Fruit fly (Drosophila melanogaster) Kc167 (cell line): ENCODE data around the gene CG12379.

Experiments
- Myc ChIP-seq: fragments of >200 bp; optimal IDR thresholded peaks from 2 replicates; lab custom pipeline; 2017; ENCODE audit warnings: missing external identifiers
- Sin3A ChIP-seq: fragments of >200 bp; optimal IDR thresholded peaks from 2 replicates; lab custom pipeline; 2018; ENCODE audit warnings: missing external identifiers
- h ChIP-seq: fragments of >200 bp; optimal IDR thresholded peaks from 3 replicates; lab custom pipeline; 2018; ENCODE audit warnings: missing external identifiers
- insv ChIP-seq: fragments of >200 bp; optimal IDR thresholded peaks from 3 replicates; lab custom pipeline; 2018; ENCODE audit warnings: missing external identifiers
- psq ChIP-seq: fragments of >200 bp; optimal IDR thresholded peaks from 2 replicates; lab custom pipeline; 2017; ENCODE audit warnings: missing external identifiers
- ttk ChIP-seq: sonication (Bioruptor generic); optimal IDR thresholded peaks from 2 replicates; lab custom pipeline; 2017; ENCODE audit warnings: missing external identifiers

Gene CG12379

DNA sequence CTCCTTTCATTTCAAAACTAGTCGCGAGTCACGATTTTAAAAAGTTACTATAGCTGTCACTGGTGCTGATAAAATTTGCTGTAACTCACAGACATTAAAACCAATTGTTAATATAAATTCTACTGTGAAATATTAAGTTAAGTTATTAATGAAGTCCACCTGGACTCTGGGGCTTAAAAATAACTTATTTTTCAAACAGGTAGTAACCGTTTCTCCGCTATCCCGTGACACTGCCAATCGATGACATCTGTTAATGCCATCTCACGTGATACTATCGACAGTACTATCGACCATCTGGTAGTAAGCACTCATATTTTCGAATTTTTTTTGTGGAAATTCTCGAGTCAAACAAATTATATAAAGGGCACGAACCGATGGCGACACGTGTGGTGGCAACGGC lies at the start of gene CG12379, which contains the start of gene MagR:
CG12379 (minus strand) TSS at position 2 of the 400 bp plus-strand sequence.
MagR (plus strand) TSS at position 276 of the 400 bp plus-strand sequence.
- TF ChIP-seq Myc (lab: Kevin White, UChicago) (no peak), ttk (lab: Kevin White, UChicago) (no peak), insv (no peak), Sin3A (lab: Kevin White, UChicago) (no peak)

dm6 chrX:15778846-15779245 lies 45.0 kb upstream of the CG12379 start, which contains the start of gene CG43673:
Gene CG43673, plus strand, starts transcription at chrX:15779146.
- no peak for TF ChIP-seq ttk (lab: Kevin White, UChicago)
- no peak for TF ChIP-seq Myc (lab: Kevin White, UChicago)
- TF ChIP-seq psq (lab: Kevin White, UChicago), result no peak
- TF ChIP-seq h (lab: Kevin White, UChicago), result no peak
- no peak for TF ChIP-seq insv
- no peak for TF ChIP-seq Sin3A (lab: Kevin White, UChicago)

dm6 chrX:15772663-15773062 lies 38.9 kb upstream of the CG12379 start, which contains the start of gene CG43672:
Gene CG43672, plus strand, starts transcription at chrX:15772963.
- TF ChIP-seq h (lab: Kevin White, UChicago) (no peak), ttk (lab: Kevin White, UChicago) (no peak), psq (lab: Kevin White, UChicago) (no peak), insv (no peak), Sin3A (lab: Kevin White, UChicago) (no peak), Myc (lab: Kevin White, UChicago) (no peak)

DNA sequence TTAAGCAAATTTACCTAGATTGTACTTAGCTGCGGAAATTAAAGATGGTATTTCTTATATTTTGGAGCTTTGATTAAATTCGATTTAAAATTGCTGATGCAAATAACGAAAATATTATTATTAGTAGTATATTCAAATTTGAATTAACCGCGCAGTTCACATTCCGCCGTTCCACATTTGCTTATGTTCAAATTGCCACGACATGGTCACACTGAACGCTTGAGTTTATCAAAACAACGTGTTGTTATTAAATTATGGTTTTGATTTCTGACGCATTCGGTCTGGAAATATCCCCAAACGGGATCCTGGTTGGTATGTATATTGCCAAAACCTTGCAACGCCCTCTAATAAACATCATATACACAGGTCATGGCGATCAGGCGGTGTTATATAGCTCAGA lies 35.7 kb upstream of the CG12379 start, which contains the start of gene CG33172:
CG33172 (plus strand) TSS at position 208 of the 400 bp plus-strand sequence.
- TF ChIP-seq psq (lab: Kevin White, UChicago) (no peak), Myc (lab: Kevin White, UChicago) (no peak), h (lab: Kevin White, UChicago) (no peak), ttk (lab: Kevin White, UChicago) (no peak), insv (no peak), Sin3A (lab: Kevin White, UChicago) (no peak)

DNA sequence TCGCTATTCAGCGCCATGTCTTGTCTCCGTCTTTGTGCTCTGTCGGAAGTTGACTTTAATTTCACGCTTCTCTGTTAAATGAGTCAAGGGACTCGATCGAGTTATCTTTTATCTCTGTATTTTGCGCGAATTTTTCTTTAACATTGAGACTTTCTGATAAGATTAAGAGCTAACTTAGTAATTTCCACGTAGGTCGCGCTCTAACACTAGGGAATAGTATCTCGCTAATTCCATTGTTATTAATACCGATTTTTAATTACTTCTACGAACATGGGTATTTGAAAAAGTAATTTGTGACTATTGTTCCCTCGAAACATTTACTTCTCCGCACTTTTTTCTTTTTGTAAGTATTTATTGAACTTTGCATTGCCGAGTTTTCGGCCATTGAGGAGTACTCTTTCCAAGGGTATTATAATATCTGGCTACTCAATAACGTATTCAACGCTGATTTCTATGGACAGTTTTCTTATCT lies 32.6 kb upstream of the CG12379 start, which contains the start of gene CG8952:
CG8952 (minus strand) TSS at position 51 of the 472 bp plus-strand sequence.
- TF ChIP-seq Myc (lab: Kevin White, UChicago), result no peak
- no peak for TF ChIP-seq h (lab: Kevin White, UChicago)
- no peak for TF ChIP-seq psq (lab: Kevin White, UChicago)
- TF ChIP-seq ttk (lab: Kevin White, UChicago), result no peak
- TF ChIP-seq insv, result no peak
- TF ChIP-seq Sin3A (lab: Kevin White, UChicago), result no peak

DNA sequence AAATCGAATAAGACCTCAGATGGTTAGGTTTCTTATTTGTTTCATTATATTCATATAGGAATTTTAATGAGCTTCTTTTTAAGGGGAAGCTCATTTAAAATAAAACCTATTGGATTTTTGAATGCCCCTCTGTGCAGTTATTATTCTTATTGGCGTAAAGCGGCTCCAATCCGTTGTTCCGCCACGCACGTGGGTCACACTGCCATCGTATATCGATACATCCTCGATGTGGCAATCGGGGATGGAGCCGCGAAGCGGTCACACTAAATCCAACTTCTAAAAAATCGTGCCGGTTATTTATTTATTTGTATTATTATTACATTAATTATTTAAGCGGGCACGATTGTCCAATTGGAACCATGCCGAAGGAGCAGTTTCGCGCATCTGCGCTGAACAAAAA lies 28.9 kb upstream of the CG12379 start, which contains the start of gene Polr3A:
Polr3A (plus strand) TSS at position 234 of the 400 bp plus-strand sequence.
- TF ChIP-seq insv, result no peak
- no peak for TF ChIP-seq ttk (lab: Kevin White, UChicago)
- TF ChIP-seq Sin3A (lab: Kevin White, UChicago), result no peak
- TF ChIP-seq psq (lab: Kevin White, UChicago), result no peak
- TF ChIP-seq Myc (lab: Kevin White, UChicago), result no peak
- TF ChIP-seq h (lab: Kevin White, UChicago), result no peak

DNA sequence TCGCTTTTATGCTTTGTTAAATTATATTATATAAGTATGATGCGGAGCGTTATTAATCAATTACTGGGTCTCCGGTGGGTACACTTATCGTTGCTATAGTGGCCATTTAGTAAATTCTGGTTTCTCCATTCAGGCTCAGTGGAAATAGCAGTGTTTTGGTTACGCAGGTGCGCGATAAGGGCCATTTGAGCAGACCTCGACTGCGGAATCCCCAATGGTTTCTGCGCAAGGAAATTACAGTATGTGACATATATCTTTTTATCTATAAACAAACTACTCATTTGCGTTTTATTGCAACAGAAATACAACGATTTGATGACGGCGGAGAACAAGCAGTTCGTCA lies 27.5 kb upstream of the CG12379 start:
- no peak for TF ChIP-seq psq (lab: Kevin White, UChicago)
- no peak for TF ChIP-seq h (lab: Kevin White, UChicago)
- TF ChIP-seq ttk (lab: Kevin White, UChicago), result no peak
- no peak for TF ChIP-seq insv
- TF ChIP-seq Sin3A (lab: Kevin White, UChicago), result no peak
- no peak for TF ChIP-seq Myc (lab: Kevin White, UChicago)

dm6 chrX:15760447-15761297 lies 26.9 kb upstream of the CG12379 start, which contains the start of the genes Graf and mRpL3:
Gene Graf, minus strand, starts transcription at chrX:15760733.
Gene mRpL3, plus strand, starts transcription at chrX:15761248.
- no peak for TF ChIP-seq h (lab: Kevin White, UChicago)
- no peak for TF ChIP-seq insv
- no peak for TF ChIP-seq Sin3A (lab: Kevin White, UChicago)
- TF ChIP-seq psq (lab: Kevin White, UChicago), result no peak
- TF ChIP-seq Myc (lab: Kevin White, UChicago), result no peak
- no peak for TF ChIP-seq ttk (lab: Kevin White, UChicago)

- no peak for TF ChIP-seq Myc (lab: Kevin White, UChicago)
- TF ChIP-seq ttk (lab: Kevin White, UChicago), result no peak
- no peak for TF ChIP-seq psq (lab: Kevin White, UChicago)
- TF ChIP-seq h (lab: Kevin White, UChicago), result no peak
- no peak for TF ChIP-seq Sin3A (lab: Kevin White, UChicago)
- no peak for TF ChIP-seq insv
These were observed 26.1 kb upstream of the CG12379 start for dm6 chrX:15759752-15760446.

dm6 chrX:15758692-15759240 lies 25.0 kb upstream of the CG12379 start:
- TF ChIP-seq h (lab: Kevin White, UChicago), result no peak
- no peak for TF ChIP-seq Sin3A (lab: Kevin White, UChicago)

dm6 chrX:15756018-15756417 lies 22.2 kb upstream of the CG12379 start, which contains the start of gene CG8260:
Gene CG8260, plus strand, starts transcription at chrX:15756318.
- TF ChIP-seq Myc (lab: Kevin White, UChicago) (no peak), psq (lab: Kevin White, UChicago) (no peak), Sin3A (lab: Kevin White, UChicago) (no peak), ttk (lab: Kevin White, UChicago) (no peak), insv (no peak), h (lab: Kevin White, UChicago) (no peak)
